Worm (Caenorhabditis elegans) whole organism, young adult: Measurements from ENCODE around the gene Y46G5A.20.

Experiments
- B0019.2 ChIP-seq: fragments of 200-800 bp; sonication (Bioruptor generic); conservative IDR thresholded peaks from 2 replicates; pipeline ENCODE4 v1.3.6; 2022; ENCODE audit warnings: missing genetic modification reagents, missing genetic modification characterization, missing compliant biosample characterization
- B0336.3 ChIP-seq: fragments of 200-800 bp; sonication (Bioruptor generic); IDR thresholded peaks from 2 replicates; pipeline ENCODE4 v1.3.6; 2022; ENCODE audit warnings: missing genetic modification characterization, missing compliant biosample characterization
- C06A6.2 ChIP-seq: fragments of 200-800 bp; sonication (Bioruptor generic); conservative IDR thresholded peaks from 2 replicates; pipeline ENCODE4 v1.3.6; 2022; ENCODE audit warnings: missing genetic modification characterization, missing compliant biosample characterization
- C17E4.6 ChIP-seq: fragments of 200-800 bp; sonication (Bioruptor generic); IDR thresholded peaks from 2 replicates; pipeline ENCODE4 v1.3.6; 2022; ENCODE audit warnings: missing genetic modification reagents, missing genetic modification characterization, missing compliant biosample characterization
- F23B12.7 ChIP-seq: sonication (generic microtip); optimal IDR thresholded peaks from 2 replicates; lab custom pipeline; 2017; ENCODE audit warnings: missing genetic modification characterization, mild to moderate bottlenecking, missing compliant biosample characterization, antibody characterized with exemption, moderate library complexity; ENCODE audit not compliant: insufficient read depth
- F39B2.1 ChIP-seq: fragments of 200-800 bp; sonication (Bioruptor generic); IDR thresholded peaks from 2 replicates; pipeline ENCODE4 v1.3.6; 2022; ENCODE audit warnings: missing genetic modification reagents, missing genetic modification characterization, missing compliant biosample characterization
- F49E8.2 ChIP-seq: sonication (generic microtip); optimal IDR thresholded peaks from 3 replicates; lab custom pipeline; 2017; ENCODE audit warnings: missing genetic modification characterization, mild to moderate bottlenecking, missing compliant biosample characterization, antibody characterized with exemption, moderate library complexity; ENCODE audit not compliant: insufficient read depth
- ama-1 ChIP-seq, 3 experiments: fragments of 150-350 bp in 1 of 3; sonication (generic microtip) in 2 of 3; optimal IDR thresholded peaks; 2 replicates each; lab custom pipeline; 2014 to 2018; ENCODE audit warnings: missing biosample characterization in 2 of 3, missing genetic modification characterization in 2 of 3, missing genetic modification reagents in 2 of 3
- aptf-2 ChIP-seq: fragments of 200-800 bp; sonication (Bioruptor generic); conservative IDR thresholded peaks from 2 replicates; pipeline ENCODE4 v1.3.6; 2022; ENCODE audit warnings: missing genetic modification reagents, missing genetic modification characterization, missing compliant biosample characterization
- aptf-3 ChIP-seq: fragments of 200-800 bp; sonication (Bioruptor generic); IDR thresholded peaks from 2 replicates; pipeline ENCODE4 v1.3.6; 2022; ENCODE audit warnings: missing genetic modification characterization, missing compliant biosample characterization
- atf-7 ChIP-seq: sonication (generic microtip); optimal IDR thresholded peaks from 2 replicates; lab custom pipeline; 2017; ENCODE audit warnings: mild to moderate bottlenecking, missing genetic modification characterization, missing compliant biosample characterization
- attf-3 ChIP-seq: fragments of 200-800 bp; sonication (Bioruptor generic); conservative IDR thresholded peaks from 2 replicates; pipeline ENCODE4 v1.3.6; 2022; ENCODE audit warnings: missing genetic modification reagents, missing genetic modification characterization, missing compliant biosample characterization
- cebp-1 ChIP-seq, 2 experiments: fragments of 200-800 bp in 1 of 2; sonication (Bioruptor generic) in 1 of 2; sonication (generic microtip) in 1 of 2; IDR thresholded peaks in 1 of 2; optimal IDR thresholded peaks in 1 of 2; 2 replicates each; pipeline versions ENCODE4 v1.3.6 to Lab custom; 2017 to 2022; ENCODE audit warnings: missing compliant biosample characterization in 2 of 2, missing genetic modification characterization in 2 of 2, mild to moderate bottlenecking in 1 of 2, missing genetic modification reagents in 1 of 2, moderate library complexity in 1 of 2
- cebp-2 ChIP-seq: fragments of 200-800 bp; sonication (Bioruptor generic); IDR thresholded peaks from 2 replicates; pipeline ENCODE4 v1.3.6; 2022; ENCODE audit warnings: missing genetic modification characterization, missing compliant biosample characterization
- dox-1 ChIP-seq: fragments of 200-800 bp; sonication (Bioruptor generic); IDR thresholded peaks from 2 replicates; pipeline ENCODE4 v1.3.6; 2022; ENCODE audit warnings: missing genetic modification reagents, missing genetic modification characterization, missing compliant biosample characterization
- egrh-3 ChIP-seq: fragments of 200-800 bp; sonication (Bioruptor generic); IDR thresholded peaks from 2 replicates; pipeline ENCODE4 v1.3.6; 2022; ENCODE audit warnings: missing genetic modification reagents, missing genetic modification characterization, missing compliant biosample characterization
- fkh-3 ChIP-seq: sonication (generic microtip); optimal IDR thresholded peaks from 2 replicates; lab custom pipeline; 2016; ENCODE audit warnings: mild to moderate bottlenecking, missing genetic modification characterization, missing compliant biosample characterization
- him-1 ChIP-seq: sonication (generic microtip); optimal IDR thresholded peaks from 2 replicates; lab custom pipeline; 2016; ENCODE audit warnings: missing genotype, missing genetic modification reagents, missing genetic modification characterization, missing compliant biosample characterization
- hlh-12 ChIP-seq: sonication (generic microtip); optimal IDR thresholded peaks from 2 replicates; lab custom pipeline; 2016; ENCODE audit warnings: missing genetic modification characterization, missing compliant biosample characterization
- lin-35 ChIP-seq, 3 experiments: fragments of 150-350 bp in 2 of 3; sonication (generic microtip) in 1 of 3; optimal IDR thresholded peaks; 2 replicates each; lab custom pipeline; 2014 to 2018; ENCODE audit warnings: missing biosample characterization in 3 of 3, missing genetic modification characterization in 3 of 3, missing genetic modification reagents in 3 of 3
- lir-1 ChIP-seq: fragments of 200-800 bp; sonication (Bioruptor generic); conservative IDR thresholded peaks from 2 replicates; pipeline ENCODE4 v1.3.6; 2022; ENCODE audit warnings: missing genetic modification reagents, missing genetic modification characterization, missing compliant biosample characterization
- lsl-1 ChIP-seq: fragments of 200-800 bp; sonication (Bioruptor generic); optimal IDR thresholded peaks from 2 replicates; lab custom pipeline; 2018; ENCODE audit warnings: mild to moderate bottlenecking, missing genetic modification characterization, moderate library complexity, missing compliant biosample characterization
- madf-6 ChIP-seq: fragments of 200-800 bp; sonication (Bioruptor generic); IDR thresholded peaks from 2 replicates; pipeline ENCODE4 v1.3.6; 2022; ENCODE audit warnings: missing genetic modification reagents, missing genetic modification characterization, missing compliant biosample characterization
- mcd-1 ChIP-seq: fragments of 200-800 bp; sonication (Bioruptor generic); IDR thresholded peaks from 2 replicates; pipeline ENCODE4 v1.3.6; 2022; ENCODE audit warnings: missing genetic modification reagents, missing genetic modification characterization, missing compliant biosample characterization
- mes-4 ChIP-seq: sonication (generic microtip); optimal IDR thresholded peaks from 2 replicates; lab custom pipeline; 2016; ENCODE audit warnings: missing genotype, missing genetic modification characterization, missing compliant biosample characterization
- nfya-2 ChIP-seq: fragments of 200-800 bp; sonication (Bioruptor generic); IDR thresholded peaks from 2 replicates; pipeline ENCODE4 v1.3.6; 2022; ENCODE audit warnings: missing genetic modification reagents, missing genetic modification characterization, missing compliant biosample characterization
- rcor-1 ChIP-seq: fragments of 200-800 bp; sonication (Bioruptor generic); IDR thresholded peaks from 2 replicates; pipeline ENCODE4 v1.3.6; 2022; ENCODE audit warnings: missing genetic modification reagents, missing genetic modification characterization, missing compliant biosample characterization
- rec-8 ChIP-seq, 2 experiments: sonication (generic microtip); optimal IDR thresholded peaks; 2 replicates each; lab custom pipeline; 2016; ENCODE audit warnings: mild to moderate bottlenecking in 2 of 2, missing genetic modification characterization in 2 of 2, missing genetic modification reagents in 2 of 2, missing genotype in 2 of 2, missing biosample characterization in 1 of 2, missing compliant biosample characterization in 1 of 2, moderate library complexity in 1 of 2
- sptf-2 ChIP-seq: fragments of 200-800 bp; sonication (Bioruptor generic); optimal IDR thresholded peaks from 2 replicates; lab custom pipeline; 2018; ENCODE audit warnings: mild to moderate bottlenecking, missing genetic modification characterization, missing compliant biosample characterization
- tbp1 ChIP-seq: fragments of 200-800 bp; sonication (Bioruptor generic); optimal IDR thresholded peaks from 2 replicates; lab custom pipeline; 2018; ENCODE audit warnings: mild to moderate bottlenecking, missing genetic modification characterization, missing compliant biosample characterization
- unc-130 ChIP-seq: sonication (generic microtip); optimal IDR thresholded peaks from 2 replicates; lab custom pipeline; 2016; ENCODE audit warnings: missing genetic modification reagents, missing genetic modification characterization, missing compliant biosample characterization
- zfh-2 ChIP-seq: fragments of 200-800 bp; sonication (Bioruptor generic); conservative IDR thresholded peaks from 2 replicates; pipeline ENCODE4 v1.3.6; 2022; ENCODE audit warnings: missing genetic modification reagents, missing genetic modification characterization, missing compliant biosample characterization
- zim-3 ChIP-seq: sonication (generic microtip); optimal IDR thresholded peaks from 2 replicates; lab custom pipeline; 2017; ENCODE audit warnings: mild to moderate bottlenecking, missing genetic modification characterization, moderate library complexity, missing compliant biosample characterization
- ztf-25 ChIP-seq: fragments of 200-800 bp; sonication (Bioruptor generic); IDR thresholded peaks from 2 replicates; pipeline ENCODE4 v1.3.6; 2022; ENCODE audit warnings: missing genetic modification reagents, missing genetic modification characterization, missing compliant biosample characterization

Y46G5A.20 gene

ce11 chrII:12768167-12768712 lies 42.6 kb upstream of the Y46G5A.20 start, which contains the start of the genes vps-2 and tiar-2 (continued):
- TF ChIP-seq cebp-1 (GFP tag; IDR thresholded peaks at IDR 0.05; lab: Robert Waterston, UW) (no peak; the same call in 1 of the 2 replicates), cebp-1 (tag; optimal IDR thresholded peaks at IDR 0.05; lab: Kevin White, UChicago) (peak; percentile 87), B0336.3 (no peak), C17E4.6 (GFP tag; lab: Robert Waterston, UW) (no peak), C06A6.2 (GFP tag; lab: Robert Waterston, UW) (no peak), F23B12.7 (tag; lab: Kevin White, UChicago) (no peak), dox-1 (GFP tag; lab: Robert Waterston, UW) (0 out of 2 replicates have a peak, but pooled peaks have one; percentile 18), lin-35 (GFP tag; optimal IDR thresholded peaks at IDR 0.05; lab: Kevin White, UChicago) (no peak), zfh-2 (GFP tag; lab: Robert Waterston, UW) (no peak), ama-1 (optimal IDR thresholded peaks at IDR 0.05; lab: Kevin White, UChicago) (no peak), ama-1 (GFP tag; optimal IDR thresholded peaks at IDR 0.05; lab: Kevin White, UChicago) (no peak)

- no peak for TF ChIP-seq sptf-2
- no peak for TF ChIP-seq attf-3 (GFP tag; lab: Robert Waterston, UW)
- peak; percentile 85 for TF ChIP-seq egrh-3 (GFP tag; lab: Robert Waterston, UW)
- TF ChIP-seq aptf-3 = no peak
- TF ChIP-seq unc-130 (GFP tag; lab: Kevin White, UChicago) = no peak
- no peak for TF ChIP-seq cebp-2 (GFP tag; lab: Robert Waterston, UW)
- no peak for TF ChIP-seq F49E8.2
- TF ChIP-seq fkh-3 = no peak
- TF ChIP-seq ztf-25 (GFP tag; lab: Robert Waterston, UW) = no peak
- no peak for TF ChIP-seq hlh-12 (tag; lab: Kevin White, UChicago)
- TF ChIP-seq rcor-1 (GFP tag; lab: Robert Waterston, UW) = no peak
- TF ChIP-seq F39B2.1 = no peak
- no peak for TF ChIP-seq nfya-2 (GFP tag; lab: Robert Waterston, UW)
- 0 out of 2 replicates have a peak, but pooled peaks have one; percentile 38 for TF ChIP-seq mcd-1 (GFP tag; lab: Robert Waterston, UW)
- no peak for TF ChIP-seq lsl-1 (GFP tag; lab: Kevin White, UChicago)
- TF ChIP-seq lir-1 = no peak
- no peak for TF ChIP-seq tbp1
- TF ChIP-seq atf-7 (tag; lab: Kevin White, UChicago) = no peak
- TF ChIP-seq zfh-2 (GFP tag; lab: Robert Waterston, UW) = peak; percentile 72
- no peak for TF ChIP-seq rec-8 (tag; optimal IDR thresholded peaks at IDR 0.05; lab: Kevin White, UChicago)
- no peak for TF ChIP-seq C17E4.6 (GFP tag; lab: Robert Waterston, UW)
- TF ChIP-seq B0019.2 (GFP tag; lab: Robert Waterston, UW) = no peak
- TF ChIP-seq aptf-2 = no peak
- no peak for TF ChIP-seq mes-4 (tag; lab: Kevin White, UChicago)
- TF ChIP-seq madf-6 (GFP tag; lab: Robert Waterston, UW) = no peak
These were observed 40.9 kb upstream of the Y46G5A.20 start for ce11 chrII:12769947-12770346.

ce11 chrII:12774402-12774801 lies 36.4 kb upstream of the Y46G5A.20 start, which contains the start of gene Y46G5A.14:
TSS of gene Y46G5A.14 (plus strand) at chrII:12774702.
- TF ChIP-seq zim-3 (tag; lab: Kevin White, UChicago) = no peak
- peak; percentile 25 for TF ChIP-seq him-1 (tag; lab: Kevin White, UChicago)
- TF ChIP-seq, all 124 proteins: peak for 1
